Worm (Caenorhabditis elegans): ENCODE data around the gene srw-3.

srw-3 gene

ce11 chrV:7717629-7718028, 12.2 kb downstream of the srw-3 start, which contains the start of gene ZK105.5:
ZK105.5 (minus strand) TSS chrV:7717729.
- TF ChIP-seq nhr-179 (tag; optimal IDR thresholded peaks at IDR 0.05) (no peak), egl-18 (GFP tag; IDR thresholded peaks at IDR 0.05) (no peak), C17E4.6 (GFP tag; IDR thresholded peaks at IDR 0.05) (no peak), atf-7 (tag; optimal IDR thresholded peaks at IDR 0.05) (no peak), F37B4.10 (GFP tag; IDR thresholded peaks at IDR 0.05) (no peak), gei-17 (GFP tag; optimal IDR thresholded peaks at IDR 0.05) (no peak), lin-54 (GFP tag; optimal IDR thresholded peaks at IDR 0.05) (no peak)

- TF ChIP-seq madf-10 (tag; optimal IDR thresholded peaks at IDR 0.05) = no peak
- no peak for TF ChIP-seq atf-7 (tag; optimal IDR thresholded peaks at IDR 0.05)
- TF ChIP-seq rcor-1 (GFP tag; IDR thresholded peaks at IDR 0.05) = no peak
- no peak for TF ChIP-seq D2030.7 (GFP tag; IDR thresholded peaks at IDR 0.05)
- no peak for TF ChIP-seq ama-1 (optimal IDR thresholded peaks at IDR 0.05)
- no peak for TF ChIP-seq ama-1 (GFP tag; optimal IDR thresholded peaks at IDR 0.05)
These were observed 16.5 kb downstream of the srw-3 start, which contains the start of gene ZK105.14 for ce11 chrV:7721945-7722344. ZK105.14 (minus strand) TSS chrV:7722045.

- no peak for TF ChIP-seq mes-4 (tag; optimal IDR thresholded peaks at IDR 0.05)
- no peak for TF ChIP-seq tbp1 (GFP tag; optimal IDR thresholded peaks at IDR 0.05)
- TF ChIP-seq dpl-1 (GFP tag; optimal IDR thresholded peaks at IDR 0.05) = no peak
- TF ChIP-seq rcor-1 (GFP tag; IDR thresholded peaks at IDR 0.05) = no peak
- no peak for TF ChIP-seq Y95B8A.8 (GFP tag; IDR thresholded peaks at IDR 0.05)
- TF ChIP-seq hrde-1 (tag; optimal IDR thresholded peaks at IDR 0.05; ENCODE audit: borderline replicate concordance) = no peak
- no peak for TF ChIP-seq C06A6.2 (GFP tag; conservative IDR thresholded peaks at IDR 0.05)
- TF ChIP-seq akir-1 (GFP tag; optimal IDR thresholded peaks at IDR 0.05) = no peak
- TF ChIP-seq attf-5 (GFP tag; optimal IDR thresholded peaks at IDR 0.05) = no peak
- no peak for TF ChIP-seq sea-2 (GFP tag; IDR thresholded peaks at IDR 0.05)
- no peak for TF ChIP-seq F10E7.11 (tag; optimal IDR thresholded peaks at IDR 0.05)
- TF ChIP-seq ztf-22 (GFP tag; optimal IDR thresholded peaks at IDR 0.05) = no peak
- no peak for TF ChIP-seq F23B12.7 (tag; optimal IDR thresholded peaks at IDR 0.05; ENCODE audit: insufficient read depth)
- no peak for TF ChIP-seq Y53G8AR.9 (GFP tag; conservative IDR thresholded peaks at IDR 0.05)
- no peak for TF ChIP-seq cebp-1 (GFP tag; IDR thresholded peaks at IDR 0.05)
- TF ChIP-seq cebp-1 (tag; optimal IDR thresholded peaks at IDR 0.05) = no peak
- TF ChIP-seq him-1 (tag; optimal IDR thresholded peaks at IDR 0.05) = no peak
- TF ChIP-seq Y53F4B.3 (GFP tag; IDR thresholded peaks at IDR 0.05) = no peak
These were observed 18.6 kb downstream of the srw-3 start, which contains the start of the genes ZK105.6 and ZK105.8 for ce11 chrV:7723967-7724544. ZK105.6 (minus strand) TSS chrV:7724067. ZK105.8 (plus strand) TSS chrV:7724494.

- TF ChIP-seq nhr-120 (GFP tag; IDR thresholded peaks at IDR 0.05) = no peak
- TF ChIP-seq tbx-9 (tag; optimal IDR thresholded peaks at IDR 0.05; ENCODE audit: borderline replicate concordance) = no peak
- no peak for TF ChIP-seq rcor-1 (GFP tag; IDR thresholded peaks at IDR 0.05)
- TF ChIP-seq hmg-20 (GFP tag; IDR thresholded peaks at IDR 0.05) = no peak
- no peak for TF ChIP-seq ztf-25 (GFP tag; IDR thresholded peaks at IDR 0.05)
- no peak for TF ChIP-seq akir-1 (GFP tag; optimal IDR thresholded peaks at IDR 0.05)
- TF ChIP-seq madf-10 (tag; optimal IDR thresholded peaks at IDR 0.05) = no peak
- TF ChIP-seq fkh-3 (tag; optimal IDR thresholded peaks at IDR 0.05) = no peak
- TF ChIP-seq aptf-3 (GFP tag; IDR thresholded peaks at IDR 0.05) = no peak
- TF ChIP-seq lag-1 (GFP tag; IDR thresholded peaks at IDR 0.05) = no peak
- no peak for TF ChIP-seq lin-26 (GFP tag; IDR thresholded peaks at IDR 0.05)
- TF ChIP-seq lin-40 (tag; optimal IDR thresholded peaks at IDR 0.05) = no peak
- no peak for TF ChIP-seq attf-6 (GFP tag; IDR thresholded peaks at IDR 0.05)
These were observed 20.8 kb downstream of the srw-3 start for ce11 chrV:7726202-7726601.

Measured in whole organism, young adult.